Worm (Caenorhabditis elegans) whole organism, late embryonic: Measurements from ENCODE around the gene F32D8.5.

Experiments used
- Y22D7AL.16 ChIP-seq: sonication (generic microtip); optimal IDR thresholded peaks from 2 replicates; lab custom pipeline; 2016; ENCODE audit warnings: missing genetic modification characterization, missing compliant biosample characterization
- ahr-1 ChIP-seq: sonication (generic microtip); optimal IDR thresholded peaks from 2 replicates; lab custom pipeline; 2016; ENCODE audit warnings: missing genetic modification characterization, missing compliant biosample characterization
- ceh-34 ChIP-seq: sonication (generic microtip); optimal IDR thresholded peaks from 2 replicates; lab custom pipeline; 2016; ENCODE audit warnings: mild to moderate bottlenecking, missing genetic modification characterization, missing compliant biosample characterization
- ceh-9 ChIP-seq: sonication (generic microtip); optimal IDR thresholded peaks from 2 replicates; lab custom pipeline; 2016; ENCODE audit warnings: mild to moderate bottlenecking, missing genetic modification characterization, inconsistent platforms, missing compliant biosample characterization
- dmd-4 ChIP-seq: sonication (generic microtip); optimal IDR thresholded peaks from 2 replicates; lab custom pipeline; 2016; ENCODE audit warnings: borderline replicate concordance, missing genetic modification characterization, missing compliant biosample characterization
- fkh-10 ChIP-seq: fragments of 150-350 bp; optimal IDR thresholded peaks from 2 replicates; lab custom pipeline; 2014; ENCODE audit warnings: missing biosample characterization, missing genetic modification reagents, missing genetic modification characterization
- hlh-6 ChIP-seq: sonication (generic microtip); optimal IDR thresholded peaks from 2 replicates; lab custom pipeline; 2016; ENCODE audit warnings: missing genotype, missing genetic modification characterization, missing compliant biosample characterization
- nfya-1 ChIP-seq: sonication (generic microtip); optimal IDR thresholded peaks from 2 replicates; lab custom pipeline; 2017; ENCODE audit warnings: missing genetic modification characterization, mild to moderate bottlenecking, missing compliant biosample characterization, antibody characterized with exemption, moderate library complexity
- nhr-11 ChIP-seq: fragments of 150-350 bp; optimal IDR thresholded peaks from 2 replicates; lab custom pipeline; 2014; ENCODE audit warnings: missing biosample characterization, missing genetic modification characterization
- npax-4 ChIP-seq: sonication (generic microtip); optimal IDR thresholded peaks from 2 replicates; lab custom pipeline; 2016; ENCODE audit warnings: missing genetic modification characterization, missing compliant biosample characterization
- pax-1 ChIP-seq: fragments of 150-350 bp; optimal IDR thresholded peaks from 2 replicates; lab custom pipeline; 2014; ENCODE audit warnings: missing biosample characterization, missing genetic modification characterization
- pqm-1 ChIP-seq: sonication (generic microtip); optimal IDR thresholded peaks from 2 replicates; lab custom pipeline; 2016; ENCODE audit warnings: missing genetic modification characterization, missing compliant biosample characterization
- sox-4 ChIP-seq: sonication (generic microtip); optimal IDR thresholded peaks from 2 replicates; lab custom pipeline; 2017; ENCODE audit warnings: mild to moderate bottlenecking, missing genetic modification characterization, inconsistent platforms, missing compliant biosample characterization
- unc-3 ChIP-seq, 2 experiments: fragments of 200-800 bp in 1 of 2; sonication (Bioruptor generic) in 1 of 2; sonication (generic microtip) in 1 of 2; conservative IDR thresholded peaks in 1 of 2; optimal IDR thresholded peaks in 1 of 2; 2 replicates each; pipeline versions ENCODE4 v1.3.6 to Lab custom; 2016 to 2022; ENCODE audit warnings: missing compliant biosample characterization in 2 of 2, missing genetic modification characterization in 2 of 2, missing genetic modification reagents in 1 of 2

- no peak for TF ChIP-seq Y22D7AL.16
- no peak for TF ChIP-seq unc-3 (GFP tag; conservative IDR thresholded peaks at IDR 0.05; lab: Robert Waterston, UW)
- TF ChIP-seq unc-3 (tag; optimal IDR thresholded peaks at IDR 0.05; lab: Kevin White, UChicago) = no peak
- TF ChIP-seq pax-1 (tag; lab: Kevin White, UChicago) = no peak
- TF ChIP-seq nfya-1 = no peak
- no peak for TF ChIP-seq ceh-9 (tag; lab: Kevin White, UChicago)
- no peak for TF ChIP-seq ceh-34 (tag; lab: Kevin White, UChicago)
- no peak for TF ChIP-seq nhr-11 (tag; lab: Kevin White, UChicago)
- no peak for TF ChIP-seq dmd-4 (tag; lab: Kevin White, UChicago)
- TF ChIP-seq npax-4 (tag; lab: Kevin White, UChicago) = no peak
- TF ChIP-seq ahr-1 (tag; lab: Kevin White, UChicago) = no peak
- TF ChIP-seq sox-4 (tag; lab: Kevin White, UChicago) = no peak
- TF ChIP-seq fkh-10 (GFP tag; lab: Kevin White, UChicago) = no peak
- TF ChIP-seq hlh-6 (tag; lab: Kevin White, UChicago) = no peak
- TF ChIP-seq pqm-1 = peak; percentile 35
Observed at ce11 chrV:10855363-10855762, 39.2 kb upstream of the F32D8.5 start.
